Worm (Caenorhabditis elegans): ENCODE data around the gene F33A8.4.

F33A8.4 gene

ce11 chrII:11043546-11044192 is 5.2 kb downstream of the F33A8.4 start:
- TF ChIP-seq unc-62 (GFP tag; optimal IDR thresholded peaks at IDR 0.05 in 1 of 2) (peak in 1 of 2 experiments; percentile 23), unc-62 (tag; optimal IDR thresholded peaks at IDR 0.05) (no peak), mdt-29 (GFP tag; IDR thresholded peaks at IDR 0.05) (no peak), zfp-2 (tag; optimal IDR thresholded peaks at IDR 0.05) (no peak)

ce11 chrII:11042878-11043331 is 5.9 kb downstream of the F33A8.4 start:
- TF ChIP-seq daf-8 (GFP tag; IDR thresholded peaks at IDR 0.05), result no peak
- no peak for TF ChIP-seq ceh-82 (tag; optimal IDR thresholded peaks at IDR 0.05)
- TF ChIP-seq duxl-1 (tag; optimal IDR thresholded peaks at IDR 0.05; ENCODE audit: poor library complexity), result peak; percentile 59
- peak; percentile 91 for TF ChIP-seq nhr-28 (tag; optimal IDR thresholded peaks at IDR 0.05)
- no peak for TF ChIP-seq lin-15B (tag; optimal IDR thresholded peaks at IDR 0.05)
- TF ChIP-seq nhr-111 (GFP tag; optimal IDR thresholded peaks at IDR 0.05), result no peak
- TF ChIP-seq mxl-2 (GFP tag; conservative IDR thresholded peaks at IDR 0.05), result 0 out of 2 replicates have a peak, but pooled peaks have one; percentile 15
- TF ChIP-seq Y48G9A.11 (GFP tag; IDR thresholded peaks at IDR 0.05), result 0 out of 2 replicates have a peak, but pooled peaks have one; percentile 20
- peak; percentile 89 for TF ChIP-seq hmg-1.1 (GFP tag; IDR thresholded peaks at IDR 0.05)
- no peak for TF ChIP-seq Y75B8A.6 (GFP tag; IDR thresholded peaks at IDR 0.05)
- TF ChIP-seq zip-11 (GFP tag; IDR thresholded peaks at IDR 0.05), result no peak
- no peak for TF ChIP-seq attf-4 (tag; optimal IDR thresholded peaks at IDR 0.05)
- peak; percentile 58 to 80 for TF ChIP-seq mdl-1 (tag; optimal IDR thresholded peaks at IDR 0.05)
- no peak for TF ChIP-seq mdt-29 (GFP tag; IDR thresholded peaks at IDR 0.05)
- TF ChIP-seq Y5F2A.4 (GFP tag; optimal IDR thresholded peaks at IDR 0.05), result no peak
- no peak for TF ChIP-seq spr-3 (GFP tag; optimal IDR thresholded peaks at IDR 0.05)
- no peak; the same call in 1 of the 2 replicates for TF ChIP-seq lin-1 (GFP tag; IDR thresholded peaks at IDR 0.05)
- TF ChIP-seq lin-38 (GFP tag; IDR thresholded peaks at IDR 0.05), result peak; percentile 52
- no peak for TF ChIP-seq nhr-42 (GFP tag; IDR thresholded peaks at IDR 0.05)
- TF ChIP-seq ctbp-1 (GFP tag; IDR thresholded peaks at IDR 0.05), result peak; percentile 56; the same call in 1 of the 2 replicates
- TF ChIP-seq fos-1 (tag; optimal IDR thresholded peaks at IDR 0.05), result no peak
- TF ChIP-seq nhr-6 (tag; optimal IDR thresholded peaks at IDR 0.05), result peak; percentile 88
- TF ChIP-seq unc-62 (GFP tag; optimal IDR thresholded peaks at IDR 0.05 in 1 of 2), result no peak
- TF ChIP-seq unc-62 (tag; optimal IDR thresholded peaks at IDR 0.05), result no peak
- peak; percentile 78 for TF ChIP-seq hlh-30 (tag; optimal IDR thresholded peaks at IDR 0.05; ENCODE audit: insufficient read depth)
- no peak for TF ChIP-seq F26F4.8 (GFP tag; conservative IDR thresholded peaks at IDR 0.05)
- TF ChIP-seq zag-1 (tag; optimal IDR thresholded peaks at IDR 0.05), result no peak
- peak; percentile 55; the same call in 1 of the 2 replicates for TF ChIP-seq egl-43 (GFP tag; IDR thresholded peaks at IDR 0.05)
- TF ChIP-seq jun-1 (tag; optimal IDR thresholded peaks at IDR 0.05), result peak; percentile 38
- TF ChIP-seq egl-27 (tag; optimal IDR thresholded peaks at IDR 0.05), result no peak
- no peak for TF ChIP-seq unc-39 (tag; optimal IDR thresholded peaks at IDR 0.05)
- no peak for TF ChIP-seq zfp-3 (GFP tag; conservative IDR thresholded peaks at IDR 0.05)
- no peak for TF ChIP-seq aly-2 (tag; optimal IDR thresholded peaks at IDR 0.05)
- TF ChIP-seq ceh-44 (GFP tag; IDR thresholded peaks at IDR 0.05), result no peak
- no peak for TF ChIP-seq ztf-7 (tag; optimal IDR thresholded peaks at IDR 0.05)
- no peak for TF ChIP-seq D1046.2 (GFP tag; IDR thresholded peaks at IDR 0.05)
- TF ChIP-seq snpc-4 (tag; optimal IDR thresholded peaks at IDR 0.05), result no peak
- no peak for TF ChIP-seq ceh-62 (tag; optimal IDR thresholded peaks at IDR 0.05)
- TF ChIP-seq daf-12 (tag; optimal IDR thresholded peaks at IDR 0.05), result no peak
- peak; percentile 92 for TF ChIP-seq mep-1 (tag; optimal IDR thresholded peaks at IDR 0.05)
- no peak for TF ChIP-seq skn-1 (tag; optimal IDR thresholded peaks at IDR 0.05)
- 0 out of 2 replicates have a peak, but pooled peaks have one; percentile 14 for TF ChIP-seq tra-1 (GFP tag; IDR thresholded peaks at IDR 0.05)
- TF ChIP-seq saeg-2 (GFP tag; IDR thresholded peaks at IDR 0.05), result no peak
- TF ChIP-seq sdz-12 (GFP tag; optimal IDR thresholded peaks at IDR 0.05), result no peak
- peak; percentile 16 for TF ChIP-seq spr-1 (tag; optimal IDR thresholded peaks at IDR 0.05)
- TF ChIP-seq nhr-10 (tag; optimal IDR thresholded peaks at IDR 0.05), result no peak
- TF ChIP-seq fkh-10 (GFP tag; optimal IDR thresholded peaks at IDR 0.05), result peak; percentile 66
- no peak for TF ChIP-seq unc-130 (GFP tag; optimal IDR thresholded peaks at IDR 0.05)
- no peak for TF ChIP-seq zfp-2 (tag; optimal IDR thresholded peaks at IDR 0.05)
